Fruit fly (Drosophila melanogaster) whole organism, embryonic: ENCODE results near the gene CG10803.

ENCODE experiments used
- CG11504 ChIP-seq: fragments of 200-800 bp; sonication (Bioruptor generic); optimal IDR thresholded peaks from 3 replicates; lab custom pipeline; 2019; ENCODE audit warnings: missing biosample characterization, mild to moderate bottlenecking, missing genetic modification characterization, moderate library complexity
- CG11695 ChIP-seq: fragments of 200-800 bp; sonication (Bioruptor generic); IDR thresholded peaks from 3 replicates; pipeline ENCODE4 v1.3.6; 2022; ENCODE audit warnings: missing biosample characterization, missing genetic modification characterization
- CG11696 ChIP-seq: fragments of 200-800 bp; sonication (Bioruptor generic); IDR thresholded peaks from 2 replicates; pipeline ENCODE4 v1.3.6; 2022; ENCODE audit warnings: missing biosample characterization, missing genetic modification characterization
- CG13424 ChIP-seq: fragments of 200-800 bp; sonication (Bioruptor generic); optimal IDR thresholded peaks from 2 replicates; lab custom pipeline; 2019; ENCODE audit warnings: missing biosample characterization, mild to moderate bottlenecking, missing genetic modification characterization, moderate library complexity
- CG13894 ChIP-seq: fragments of 200-800 bp; sonication (Bioruptor generic); optimal IDR thresholded peaks from 3 replicates; lab custom pipeline; 2018; ENCODE audit warnings: missing biosample characterization, mild to moderate bottlenecking, missing genetic modification characterization, moderate library complexity
- CG17328 ChIP-seq: fragments of 200-800 bp; sonication (Bioruptor generic); IDR thresholded peaks from 2 replicates; pipeline ENCODE4 v1.3.6; 2022; ENCODE audit warnings: missing biosample characterization, missing genetic modification characterization
- CG17359 ChIP-seq: fragments of 200-800 bp; sonication (Bioruptor generic); optimal IDR thresholded peaks from 3 replicates; lab custom pipeline; 2018; ENCODE audit warnings: missing biosample characterization, mild to moderate bottlenecking, missing genetic modification characterization, moderate library complexity
- CG18476 ChIP-seq: fragments of 200-800 bp; sonication (Bioruptor generic); optimal IDR thresholded peaks from 2 replicates; lab custom pipeline; 2016; ENCODE audit warnings: missing biosample characterization, mild to moderate bottlenecking, missing genetic modification characterization
- CG18619 ChIP-seq: fragments of 200-800 bp; sonication (Bioruptor generic); optimal IDR thresholded peaks from 3 replicates; lab custom pipeline; 2017; ENCODE audit warnings: missing biosample characterization, mild to moderate bottlenecking, missing genetic modification characterization
- CG2116 ChIP-seq: fragments of 200-800 bp; sonication (Bioruptor generic); optimal IDR thresholded peaks from 3 replicates; lab custom pipeline; 2018; ENCODE audit warnings: missing biosample characterization, mild to moderate bottlenecking, missing genetic modification characterization
- CG2875 ChIP-seq: fragments of 200-800 bp; sonication (Bioruptor generic); optimal IDR thresholded peaks from 2 replicates; lab custom pipeline; 2017; ENCODE audit warnings: missing biosample characterization, mild to moderate bottlenecking, missing genetic modification characterization, missing genetic modification reagents
- CG43689 ChIP-seq: fragments of 200-800 bp; sonication (Bioruptor generic); IDR thresholded peaks from 2 replicates; pipeline ENCODE4 v1.3.6; 2022; ENCODE audit warnings: missing biosample characterization, missing genetic modification characterization
- CG8359 ChIP-seq: fragments of 200-800 bp; sonication (Bioruptor generic); optimal IDR thresholded peaks from 2 replicates; lab custom pipeline; 2017; ENCODE audit warnings: missing biosample characterization, mild to moderate bottlenecking, missing genetic modification characterization, borderline replicate concordance
- CG9932 ChIP-seq: fragments of 200-800 bp; sonication (Bioruptor generic); IDR thresholded peaks from 2 replicates; pipeline ENCODE4 v1.3.6; 2022; ENCODE audit warnings: missing biosample characterization, missing genetic modification characterization
- D ChIP-seq, 2 experiments: fragments of 200-800 bp in 1 of 2; fragments of >200 bp in 1 of 2; sonication (Bioruptor generic) in 1 of 2; optimal IDR thresholded peaks; 2 replicates in 1 of 2; 3 replicates in 1 of 2; lab custom pipeline; 2017; ENCODE audit warnings: mild to moderate bottlenecking in 1 of 2, missing biosample characterization in 1 of 2, missing genetic modification characterization in 1 of 2, missing genetic modification reagents in 1 of 2
- Drgx ChIP-seq: fragments of 200-800 bp; sonication (Bioruptor generic); IDR thresholded peaks from 2 replicates; pipeline ENCODE4 v1.3.6; 2022; ENCODE audit warnings: missing biosample characterization, missing genetic modification characterization
- ERR ChIP-seq: fragments of 200-800 bp; sonication (Bioruptor generic); optimal IDR thresholded peaks from 2 replicates; lab custom pipeline; 2016; ENCODE audit warnings: missing biosample characterization, missing genetic modification characterization
- Ets65A ChIP-seq: fragments of 200-800 bp; sonication (Bioruptor generic); peaks from one replicate; lab custom pipeline; 2016; ENCODE audit warnings: missing biosample characterization, missing genetic modification characterization
- HLH54F ChIP-seq: fragments of 200-800 bp; sonication (Bioruptor generic); optimal IDR thresholded peaks from 3 replicates; lab custom pipeline; 2016; ENCODE audit warnings: missing biosample characterization, missing genetic modification characterization
- HmgZ ChIP-seq: fragments of 200-800 bp; sonication (Bioruptor generic); optimal IDR thresholded peaks from 2 replicates; lab custom pipeline; 2018; ENCODE audit warnings: missing biosample characterization, mild to moderate bottlenecking, missing genetic modification characterization
- MTF-1 ChIP-seq: fragments of 200-800 bp; sonication (Bioruptor generic); optimal IDR thresholded peaks from 2 replicates; lab custom pipeline; 2018; ENCODE audit warnings: missing biosample characterization, mild to moderate bottlenecking, missing genetic modification characterization, borderline replicate concordance
- Ptx1 ChIP-seq: fragments of 200-800 bp; sonication (Bioruptor generic); IDR thresholded peaks from 2 replicates; pipeline ENCODE4 v1.3.6; 2022; ENCODE audit warnings: missing biosample characterization, missing genetic modification characterization
- Trl ChIP-seq, 3 experiments: fragments of >200 bp in 2 of 3; fragments of 200-800 bp in 1 of 3; sonication (Bioruptor generic) in 1 of 3; optimal IDR thresholded peaks; 2 replicates in 1 of 3; 3 replicates in 2 of 3; lab custom pipeline; 2016 to 2017; ENCODE audit warnings: missing biosample characterization in 1 of 3, missing genetic modification characterization in 1 of 3
- Xrp1 ChIP-seq: fragments of 200-800 bp; sonication (Bioruptor generic); IDR thresholded peaks from 2 replicates; pipeline ENCODE4 v1.3.6; 2022; ENCODE audit warnings: missing biosample characterization, missing genetic modification characterization
- ato ChIP-seq: fragments of 200-800 bp; sonication (Bioruptor generic); IDR thresholded peaks from 2 replicates; pipeline ENCODE4 v1.3.6; 2022; ENCODE audit warnings: missing biosample characterization, missing genetic modification characterization; ENCODE audit not compliant: partially characterized antibody
- cad ChIP-seq: fragments of >200 bp; optimal IDR thresholded peaks from 2 replicates; lab custom pipeline; 2017; ENCODE audit warnings: missing biosample characterization, missing genetic modification characterization
- ci ChIP-seq: fragments of 200-800 bp; sonication (Bioruptor generic); IDR thresholded peaks from 3 replicates; pipeline ENCODE4 v1.3.6; 2022; ENCODE audit warnings: missing biosample characterization, missing genetic modification characterization
- dmrt99B ChIP-seq: fragments of 200-800 bp; sonication (Bioruptor generic); optimal IDR thresholded peaks from 2 replicates; lab custom pipeline; 2018; ENCODE audit warnings: missing biosample characterization, mild to moderate bottlenecking, missing genetic modification characterization, moderate library complexity
- eve ChIP-seq, 2 experiments: fragments of >200 bp; optimal IDR thresholded peaks; 2 replicates each; lab custom pipeline; 2017; ENCODE audit warnings: missing biosample characterization in 2 of 2, missing genetic modification characterization in 2 of 2
- ham ChIP-seq: fragments of 200-800 bp; sonication (Bioruptor generic); IDR thresholded peaks from 2 replicates; pipeline ENCODE4 v1.3.6; 2022; ENCODE audit warnings: missing biosample characterization, missing genetic modification characterization
- jumu ChIP-seq: fragments of 200-800 bp; sonication (Bioruptor generic); optimal IDR thresholded peaks from 3 replicates; lab custom pipeline; 2016; ENCODE audit warnings: missing biosample characterization, missing genetic modification characterization
- maf-S ChIP-seq: fragments of 200-800 bp; sonication (Bioruptor generic); optimal IDR thresholded peaks from 2 replicates; lab custom pipeline; 2016; ENCODE audit warnings: missing biosample characterization, missing genetic modification characterization
- nom ChIP-seq: fragments of 200-800 bp; sonication (Bioruptor generic); optimal IDR thresholded peaks from 2 replicates; lab custom pipeline; 2017; ENCODE audit warnings: missing biosample characterization, missing genetic modification characterization, mild to moderate bottlenecking, moderate library complexity, missing genetic modification reagents
- pfk ChIP-seq: fragments of 200-800 bp; sonication (Bioruptor generic); optimal IDR thresholded peaks from 2 replicates; lab custom pipeline; 2018; ENCODE audit warnings: missing biosample characterization, mild to moderate bottlenecking, missing genetic modification characterization, moderate library complexity
- row ChIP-seq: fragments of 200-800 bp; sonication (Bioruptor generic); IDR thresholded peaks from 3 replicates; pipeline ENCODE4 v1.3.6; 2022; ENCODE audit warnings: missing biosample characterization, missing genetic modification characterization
- sens ChIP-seq: fragments of 200-800 bp; sonication (Bioruptor generic); peaks from one replicate; lab custom pipeline; 2016; ENCODE audit warnings: missing biosample characterization, missing genetic modification characterization
- sisA ChIP-seq: fragments of 200-800 bp; sonication (Bioruptor generic); IDR thresholded peaks from 2 replicates; pipeline ENCODE4 v1.3.6; 2022; ENCODE audit warnings: missing biosample characterization, missing genetic modification characterization
- sqz ChIP-seq: fragments of 200-800 bp; sonication (Bioruptor generic); optimal IDR thresholded peaks from 3 replicates; lab custom pipeline; 2018; ENCODE audit warnings: missing biosample characterization, mild to moderate bottlenecking, missing genetic modification characterization
- stwl ChIP-seq: fragments of 200-800 bp; sonication (Bioruptor generic); optimal IDR thresholded peaks from 3 replicates; lab custom pipeline; 2018; ENCODE audit warnings: missing biosample characterization, mild to moderate bottlenecking, missing genetic modification characterization, moderate library complexity
- unc-4 ChIP-seq: fragments of 200-800 bp; sonication (Bioruptor generic); IDR thresholded peaks from 2 replicates; pipeline ENCODE4 v1.3.6; 2022; ENCODE audit warnings: missing biosample characterization, missing genetic modification characterization; ENCODE audit not compliant: partially characterized antibody
- vvl ChIP-seq: fragments of 200-800 bp; sonication (Bioruptor generic); IDR thresholded peaks from 2 replicates; pipeline ENCODE4 v1.3.6; 2022; ENCODE audit warnings: missing biosample characterization, missing genetic modification characterization
- z ChIP-seq: fragments of 200-800 bp; sonication (Bioruptor generic); IDR thresholded peaks from 3 replicates; pipeline ENCODE4 v1.3.6; 2022; ENCODE audit warnings: missing biosample characterization, missing genetic modification characterization
- zfh1 ChIP-seq: fragments of 200-800 bp; sonication (Bioruptor generic); IDR thresholded peaks from 3 replicates; pipeline ENCODE4 v1.3.6; 2022; ENCODE audit warnings: missing biosample characterization, missing genetic modification characterization

Gene CG10803

DNA sequence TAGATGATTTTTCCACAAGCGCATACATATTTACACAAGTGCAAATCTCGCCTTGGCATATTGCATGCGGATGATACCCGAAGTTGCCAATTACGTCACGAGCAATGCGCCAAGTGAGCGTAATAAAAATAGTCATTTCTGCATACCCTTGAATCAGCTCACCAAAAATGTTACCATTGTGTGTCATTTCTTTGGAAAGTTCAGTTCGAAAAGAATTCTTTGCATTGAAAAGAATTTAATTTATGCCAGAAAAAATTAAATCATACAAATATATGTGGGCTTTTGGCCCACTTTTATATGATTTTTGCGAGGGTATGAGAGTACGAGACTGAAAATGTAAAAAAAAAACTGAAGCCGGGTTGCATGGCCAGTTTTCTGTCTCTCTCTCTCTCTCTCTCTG lies 33.5 kb upstream of the CG10803 start:
- peak in 1 of 2 experiments; percentile 11 for TF ChIP-seq Trl (optimal IDR thresholded peaks at IDR 0.05; lab: Kevin White, UChicago)
- no peak for TF ChIP-seq Trl (GFP tag; optimal IDR thresholded peaks at IDR 0.05; lab: Kevin White, UChicago)
- TF ChIP-seq Drgx (GFP tag; lab: Robert Waterston, UW): peak; percentile 52; the same call in 1 of the 2 replicates
- TF ChIP-seq eve (GFP tag; optimal IDR thresholded peaks at IDR 0.05; lab: Kevin White, UChicago): no peak
- TF ChIP-seq jumu: no peak
- no peak for TF ChIP-seq CG17359
- peak; percentile 45 for TF ChIP-seq sens (GFP tag; lab: Kevin White, UChicago)
- TF ChIP-seq z: no peak
- TF ChIP-seq, all 482 proteins: peak for 3

- TF ChIP-seq ci (GFP tag; lab: Robert Waterston, UW) (0 out of 3 replicates have a peak, but pooled peaks have one; percentile 20), zfh1 (0 out of 3 replicates have a peak, but pooled peaks have one; percentile 14), ham (GFP tag; lab: Robert Waterston, UW) (no peak), CG17359 (peak; percentile 1), row (GFP tag; lab: Robert Waterston, UW) (no peak), MTF-1 (GFP tag; lab: Kevin White, UChicago) (no peak), unc-4 (GFP tag; lab: Robert Waterston, UW) (no peak), CG18619 (GFP tag; lab: Kevin White, UChicago) (no peak), pfk (GFP tag; lab: Kevin White, UChicago) (peak; percentile 58), vvl (GFP tag; lab: Robert Waterston, UW) (0 out of 2 replicates have a peak, but pooled peaks have one; percentile 16), CG2875 (GFP tag; lab: Kevin White, UChicago) (no peak), sisA (0 out of 2 replicates have a peak, but pooled peaks have one; percentile 15), CG9932 (GFP tag; lab: Robert Waterston, UW) (no peak), CG2116 (GFP tag; lab: Kevin White, UChicago) (no peak), nom (GFP tag; lab: Kevin White, UChicago) (no peak), maf-S (no peak), ERR (GFP tag; lab: Kevin White, UChicago) (no peak), dmrt99B (tag; lab: Kevin White, UChicago) (peak; percentile 28), Ets65A (GFP tag; lab: Kevin White, UChicago) (peak; percentile 57), HmgZ (no peak), cad (no peak), z (0 out of 3 replicates have a peak, but pooled peaks have one; percentile 19), CG13424 (tag; lab: Kevin White, UChicago) (no peak), ato (peak; percentile 16; the same call in 1 of the 2 replicates), CG17328 (peak; percentile 42; the same call in 1 of the 2 replicates), CG8359 (GFP tag; lab: Kevin White, UChicago) (no peak), D (optimal IDR thresholded peaks at IDR 0.05; lab: Kevin White, UChicago) (no peak), D (GFP tag; optimal IDR thresholded peaks at IDR 0.05; lab: Kevin White, UChicago) (no peak), CG43689 (GFP tag; lab: Robert Waterston, UW) (0 out of 2 replicates have a peak, but pooled peaks have one; percentile 5), stwl (tag; lab: Kevin White, UChicago) (peak; percentile 41), Xrp1 (peak; percentile 6; the same call in 1 of the 2 replicates), Ptx1 (GFP tag; lab: Robert Waterston, UW) (peak; percentile 32; the same call in 1 of the 2 replicates), sqz (peak; percentile 21), HLH54F (GFP tag; lab: Kevin White, UChicago) (no peak), CG13894 (tag; lab: Kevin White, UChicago) (no peak), CG11695 (GFP tag; lab: Robert Waterston, UW) (peak; percentile 67; the same call in 1 of the 3 replicates), CG11504 (peak; percentile 34), CG18476 (GFP tag; lab: Kevin White, UChicago) (no peak), Drgx (GFP tag; lab: Robert Waterston, UW) (peak; percentile 68), CG11696 (GFP tag; lab: Robert Waterston, UW) (peak; percentile 34; the same call in 1 of the 2 replicates)
Measured at dm6 chrX:3453038-3453819, 32.2 kb upstream of the CG10803 start.
